Fruit fly (Drosophila melanogaster): ENCODE data around the gene CG12420.
A peak's percentile ranks its signal among the peaks of the same experiment; 100 is the strongest.

The CG12420 gene

dm6 chr3R:10268101-10268864 lies 45.8 kb downstream of the CG12420 start (continued):
- TF ChIP-seq acj6 (GFP tag; optimal IDR thresholded peaks at IDR 0.05) (peak; percentile 84), CG10631 (GFP tag; optimal IDR thresholded peaks at IDR 0.05) (peak; percentile 78), CG31627 (GFP tag; optimal IDR thresholded peaks at IDR 0.05) (peak; percentile 95), Ets21C (GFP tag; optimal IDR thresholded peaks at IDR 0.05) (peak; percentile 91), svp (GFP tag) (peak; percentile 97), CG11902 (GFP tag; optimal IDR thresholded peaks at IDR 0.05) (peak; percentile 83), ss (GFP tag; optimal IDR thresholded peaks at IDR 0.05) (peak in 1 of 2 experiments; percentile 31), vri (GFP tag; optimal IDR thresholded peaks at IDR 0.05) (peak; percentile 76), CG10669 (GFP tag; optimal IDR thresholded peaks at IDR 0.05) (peak; percentile 54), CG8319 (GFP tag; optimal IDR thresholded peaks at IDR 0.05) (peak; percentile 72), CG7368 (GFP tag; optimal IDR thresholded peaks at IDR 0.05) (peak; percentile 59), eg (GFP tag; IDR thresholded peaks at IDR 0.05) (peak; percentile 86), CG34406 (GFP tag; optimal IDR thresholded peaks at IDR 0.05) (peak; percentile 81), CG16779 (tag; optimal IDR thresholded peaks at IDR 0.05) (peak; percentile 71), dsx (GFP tag; optimal IDR thresholded peaks at IDR 0.05; ENCODE audit: poor library complexity, severe bottlenecking) (peak; percentile 26), CG3919 (GFP tag; optimal IDR thresholded peaks at IDR 0.05) (peak; percentile 80), Blimp-1 (GFP tag; optimal IDR thresholded peaks at IDR 0.05) (peak; percentile 80), CG6792 (GFP tag; optimal IDR thresholded peaks at IDR 0.05) (peak; percentile 83), net (GFP tag; optimal IDR thresholded peaks at IDR 0.05) (peak; percentile 85), Met (GFP tag; optimal IDR thresholded peaks at IDR 0.05) (peak; percentile 93), CG6854 (GFP tag; optimal IDR thresholded peaks at IDR 0.05) (peak; percentile 78), salr (GFP tag; optimal IDR thresholded peaks at IDR 0.05) (peak in 1 of 2 experiments; percentile 82), CG11762 (GFP tag; optimal IDR thresholded peaks at IDR 0.05; ENCODE audit: insufficient read depth) (peak; percentile 78), Eip78C (GFP tag) (peak; percentile 95)

DNA sequence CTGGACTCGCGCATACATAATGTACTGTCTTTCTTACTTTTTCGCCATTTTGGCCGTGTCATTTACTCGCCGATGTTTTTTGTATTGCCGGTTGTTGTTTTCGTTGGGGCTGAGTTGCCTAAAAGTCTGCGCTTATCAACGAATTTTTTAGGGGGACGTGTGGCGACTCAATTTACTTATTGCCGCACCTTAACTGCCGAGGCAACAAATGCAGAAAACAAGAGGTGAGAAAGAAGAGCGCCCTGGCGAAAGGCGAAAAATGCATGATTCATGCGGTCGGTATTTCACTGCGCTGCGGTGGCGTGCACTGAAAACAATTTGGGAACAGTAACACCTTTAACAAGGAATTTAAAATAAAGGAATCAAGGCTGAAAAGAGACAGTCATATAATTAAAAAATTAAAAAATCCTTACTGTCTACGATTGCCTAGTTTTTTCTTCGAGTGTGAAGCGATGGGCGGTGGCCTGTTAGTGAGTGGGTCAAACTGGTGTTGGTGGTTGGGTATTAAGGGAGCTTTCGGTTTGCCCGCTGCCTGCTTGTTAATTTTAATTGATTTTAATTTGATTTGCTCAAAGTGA lies 46.5 kb downstream of the CG12420 start:
- TF ChIP-seq dsx (GFP tag; optimal IDR thresholded peaks at IDR 0.05; ENCODE audit: poor library complexity, severe bottlenecking) (peak; percentile 13), Eip78C (GFP tag) (peak; percentile 91), vri (GFP tag; optimal IDR thresholded peaks at IDR 0.05) (peak; percentile 60), cyc (GFP tag; optimal IDR thresholded peaks at IDR 0.05) (peak; percentile 94), CG6808 (GFP tag; optimal IDR thresholded peaks at IDR 0.05) (peak; percentile 39), CG8632 (GFP tag; optimal IDR thresholded peaks at IDR 0.05) (peak; percentile 66), eg (GFP tag; IDR thresholded peaks at IDR 0.05) (peak; percentile 91), lz (GFP tag; optimal IDR thresholded peaks at IDR 0.05) (peak; percentile 89), CG8119 (GFP tag; IDR thresholded peaks at IDR 0.05) (peak; percentile 81), CG3919 (GFP tag; optimal IDR thresholded peaks at IDR 0.05) (peak; percentile 78), Eip93F (GFP tag; optimal IDR thresholded peaks at IDR 0.05) (peak; percentile 64), Smox (GFP tag; optimal IDR thresholded peaks at IDR 0.05) (peak; percentile 83), CG16779 (tag; optimal IDR thresholded peaks at IDR 0.05) (no peak), Blimp-1 (GFP tag; optimal IDR thresholded peaks at IDR 0.05) (peak; percentile 68), Lpt (GFP tag; optimal IDR thresholded peaks at IDR 0.05) (peak; percentile 56), dac (GFP tag; optimal IDR thresholded peaks at IDR 0.05) (peak; percentile 16), CG3032 (tag; optimal IDR thresholded peaks at IDR 0.05) (peak; percentile 57), CG32006 (GFP tag; optimal IDR thresholded peaks at IDR 0.05) (peak; percentile 66), Gug (GFP tag; IDR thresholded peaks at IDR 0.05) (peak; percentile 80), Hr39 (GFP tag; optimal IDR thresholded peaks at IDR 0.05) (peak; percentile 94), fkh (GFP tag; optimal IDR thresholded peaks at IDR 0.05) (peak; percentile 26), CG10631 (GFP tag; optimal IDR thresholded peaks at IDR 0.05) (peak; percentile 66), pdm3 (GFP tag; optimal IDR thresholded peaks at IDR 0.05) (peak; percentile 72), Sox14 (GFP tag; optimal IDR thresholded peaks at IDR 0.05) (peak; percentile 81), Ets96B (tag; optimal IDR thresholded peaks at IDR 0.05) (peak; percentile 52), achi (GFP tag; optimal IDR thresholded peaks at IDR 0.05) (peak; percentile 75), svp (GFP tag) (peak; percentile 92), Ets21C (GFP tag; optimal IDR thresholded peaks at IDR 0.05) (peak; percentile 85), CG11762 (GFP tag; optimal IDR thresholded peaks at IDR 0.05; ENCODE audit: insufficient read depth) (peak; percentile 72), CG6163 (GFP tag; IDR thresholded peaks at IDR 0.05) (peak; percentile 89), CG8319 (GFP tag; optimal IDR thresholded peaks at IDR 0.05) (peak; percentile 58), CG34406 (GFP tag; optimal IDR thresholded peaks at IDR 0.05) (peak; percentile 79), Hr38 (GFP tag; optimal IDR thresholded peaks at IDR 0.05) (no peak), CG9139 (GFP tag; optimal IDR thresholded peaks at IDR 0.05) (no peak), ss (GFP tag; optimal IDR thresholded peaks at IDR 0.05) (peak in 1 of 2 experiments; percentile 6), Eip75B (GFP tag; optimal IDR thresholded peaks at IDR 0.05) (peak; percentile 72)

Data from whole organism, prepupa.